Worm (Caenorhabditis elegans) whole organism, L4 larva: ENCODE data around the gene dct-6.

Experiments used
- F44E2.7 ChIP-seq: fragments of 200-800 bp; sonication (Bioruptor generic); IDR thresholded peaks from 2 replicates; pipeline ENCODE4 v2.1.2; 2022; ENCODE audit warnings: missing genetic modification characterization, missing compliant biosample characterization
- T26A8.4 ChIP-seq: fragments of 200-800 bp; sonication (Bioruptor generic); IDR thresholded peaks from 2 replicates; pipeline ENCODE4 v1.3.6; 2022; ENCODE audit warnings: missing genetic modification characterization, missing compliant biosample characterization
- Y105C5A.15 ChIP-seq: fragments of 200-800 bp; sonication (Bioruptor generic); IDR thresholded peaks from 2 replicates; pipeline ENCODE4 v1.3.6; 2022; ENCODE audit warnings: missing genetic modification characterization, missing compliant biosample characterization
- Y48G9A.11 ChIP-seq: fragments of 200-800 bp; sonication (Bioruptor generic); IDR thresholded peaks from 2 replicates; pipeline ENCODE4 v1.3.6; 2022; ENCODE audit warnings: missing genetic modification reagents, missing genetic modification characterization, missing compliant biosample characterization
- Y5F2A.4 ChIP-seq: fragments of 200-800 bp; sonication (Bioruptor generic); optimal IDR thresholded peaks from 2 replicates; lab custom pipeline; 2018; ENCODE audit warnings: mild to moderate bottlenecking, missing genetic modification characterization, missing compliant biosample characterization
- aha-1 ChIP-seq: fragments of 150-350 bp; peaks from one replicate; lab custom pipeline; 2014; ENCODE audit warnings: missing biosample characterization, missing genetic modification characterization
- ceh-28 ChIP-seq: fragments of 150-350 bp; optimal IDR thresholded peaks from 2 replicates; lab custom pipeline; 2014; ENCODE audit warnings: missing biosample characterization, missing genetic modification reagents, missing genetic modification characterization
- ceh-62 ChIP-seq: sonication (generic microtip); optimal IDR thresholded peaks from 2 replicates; lab custom pipeline; 2017; ENCODE audit warnings: missing biosample characterization, missing genetic modification characterization
- cey-2 ChIP-seq: sonication (generic microtip); optimal IDR thresholded peaks from 3 replicates; lab custom pipeline; 2017; ENCODE audit warnings: missing genetic modification characterization, mild to moderate bottlenecking, missing compliant biosample characterization, antibody characterized with exemption, borderline replicate concordance; ENCODE audit not compliant: insufficient read depth
- daf-12 ChIP-seq: fragments of 150-350 bp; optimal IDR thresholded peaks from 2 replicates; lab custom pipeline; 2014; ENCODE audit warnings: missing biosample characterization, missing genetic modification reagents, missing genetic modification characterization
- daf-16 ChIP-seq, 3 experiments: sonication (generic microtip); optimal IDR thresholded peaks; 2 replicates each; lab custom pipeline; 2016 to 2017; ENCODE audit warnings: missing genetic modification characterization in 3 of 3, missing genetic modification reagents in 3 of 3, mild to moderate bottlenecking in 2 of 3, missing compliant biosample characterization in 2 of 3, missing biosample characterization in 1 of 3, moderate library complexity in 1 of 3
- daf-19 ChIP-seq: fragments of 200-800 bp; sonication (Bioruptor generic); conservative IDR thresholded peaks from 2 replicates; pipeline ENCODE4 v1.3.6; 2022; ENCODE audit warnings: missing genetic modification characterization, missing compliant biosample characterization
- daf-8 ChIP-seq: fragments of 200-800 bp; sonication (Bioruptor generic); IDR thresholded peaks from 2 replicates; pipeline ENCODE4 v1.3.6; 2022; ENCODE audit warnings: missing genetic modification characterization, missing compliant biosample characterization
- dmd-6 ChIP-seq: fragments of 200-800 bp; sonication (Bioruptor generic); IDR thresholded peaks from 2 replicates; pipeline ENCODE4 v1.3.6; 2022; ENCODE audit warnings: missing genetic modification reagents, missing genetic modification characterization, missing compliant biosample characterization
- dmd-9 ChIP-seq: fragments of 200-800 bp; sonication (Bioruptor generic); IDR thresholded peaks from 2 replicates; pipeline ENCODE4 v1.3.6; 2022; ENCODE audit warnings: missing genetic modification reagents, missing genetic modification characterization, missing compliant biosample characterization
- dve-1 ChIP-seq: sonication (generic microtip); optimal IDR thresholded peaks from 2 replicates; lab custom pipeline; 2017; ENCODE audit warnings: antibody characterized with exemption, mild to moderate bottlenecking, missing genetic modification characterization, missing compliant biosample characterization; ENCODE audit not compliant: insufficient read depth
- egl-43 ChIP-seq: fragments of 200-800 bp; sonication (Bioruptor generic); IDR thresholded peaks from 2 replicates; pipeline ENCODE4 v1.3.6; 2022; ENCODE audit warnings: missing genetic modification reagents, missing genetic modification characterization, missing compliant biosample characterization
- gei-8 ChIP-seq: fragments of 200-800 bp; sonication (Bioruptor generic); optimal IDR thresholded peaks from 2 replicates; lab custom pipeline; 2018; ENCODE audit warnings: mild to moderate bottlenecking, missing genetic modification characterization, missing compliant biosample characterization
- hlh-30 ChIP-seq: sonication (generic microtip); optimal IDR thresholded peaks from 2 replicates; lab custom pipeline; 2017; ENCODE audit warnings: antibody characterized with exemption, mild to moderate bottlenecking, missing genetic modification characterization, missing compliant biosample characterization; ENCODE audit not compliant: insufficient read depth
- hmg-1.1 ChIP-seq: fragments of 200-800 bp; sonication (Bioruptor generic); IDR thresholded peaks from 2 replicates; pipeline ENCODE4 v1.3.6; 2022; ENCODE audit warnings: missing genetic modification reagents, missing genetic modification characterization, missing compliant biosample characterization
- lim-7 ChIP-seq: fragments of 200-800 bp; sonication (Bioruptor generic); IDR thresholded peaks from 2 replicates; pipeline ENCODE4 v1.3.6; 2022; ENCODE audit warnings: missing genetic modification characterization, missing compliant biosample characterization
- lin-1 ChIP-seq: fragments of 200-800 bp; sonication (Bioruptor generic); IDR thresholded peaks from 2 replicates; pipeline ENCODE4 v1.3.6; 2022; ENCODE audit warnings: missing genetic modification reagents, missing genetic modification characterization, missing compliant biosample characterization
- lin-13 ChIP-seq: fragments of 150-350 bp; optimal IDR thresholded peaks from 2 replicates; lab custom pipeline; 2014; ENCODE audit warnings: missing biosample characterization, missing genetic modification reagents, missing genetic modification characterization
- lir-3 ChIP-seq: sonication (generic microtip); optimal IDR thresholded peaks from 2 replicates; lab custom pipeline; 2016; ENCODE audit warnings: mild to moderate bottlenecking, missing genetic modification characterization, missing compliant biosample characterization
- lsy-2 ChIP-seq, 2 experiments: fragments of 150-350 bp in 1 of 2; sonication (generic microtip) in 1 of 2; optimal IDR thresholded peaks; 2 replicates each; lab custom pipeline; 2014 to 2017; ENCODE audit warnings: missing biosample characterization in 2 of 2, missing genetic modification characterization in 2 of 2
- mdl-1 ChIP-seq, 2 experiments: fragments of 150-350 bp in 1 of 2; sonication (generic microtip) in 1 of 2; optimal IDR thresholded peaks; 2 replicates each; lab custom pipeline; 2014 to 2017; ENCODE audit warnings: missing biosample characterization in 2 of 2, missing genetic modification characterization in 2 of 2
- mep-1 ChIP-seq: fragments of 150-350 bp; sonication (generic microtip); optimal IDR thresholded peaks from 3 replicates; lab custom pipeline; 2014; ENCODE audit warnings: missing biosample characterization, missing genetic modification characterization
- mes-2 ChIP-seq: sonication (generic microtip); optimal IDR thresholded peaks from 2 replicates; lab custom pipeline; 2016; ENCODE audit warnings: missing genotype, mild to moderate bottlenecking, missing genetic modification characterization, missing compliant biosample characterization; ENCODE audit not compliant: poor library complexity, severe bottlenecking
- nhr-10 ChIP-seq: fragments of 150-350 bp; optimal IDR thresholded peaks from 2 replicates; lab custom pipeline; 2014; ENCODE audit warnings: missing biosample characterization, missing genetic modification characterization
- nhr-102 ChIP-seq: sonication (generic microtip); optimal IDR thresholded peaks from 2 replicates; lab custom pipeline; 2016; ENCODE audit warnings: mild to moderate bottlenecking, missing genetic modification characterization, moderate library complexity, missing compliant biosample characterization
- nhr-25 ChIP-seq: sonication (generic microtip); optimal IDR thresholded peaks from 2 replicates; lab custom pipeline; 2017; ENCODE audit warnings: missing genetic modification characterization, mild to moderate bottlenecking, missing compliant biosample characterization, antibody characterized with exemption, moderate library complexity, borderline replicate concordance; ENCODE audit not compliant: insufficient read depth
- nhr-42 ChIP-seq: fragments of 200-800 bp; sonication (Bioruptor generic); IDR thresholded peaks from 2 replicates; pipeline ENCODE4 v1.3.6; 2022; ENCODE audit warnings: missing genetic modification characterization, missing compliant biosample characterization
- nhr-48 ChIP-seq: sonication (generic microtip); optimal IDR thresholded peaks from 2 replicates; lab custom pipeline; 2016; ENCODE audit warnings: mild to moderate bottlenecking, missing genetic modification characterization, missing compliant biosample characterization
- nhr-77 ChIP-seq: fragments of 150-350 bp; optimal IDR thresholded peaks from 2 replicates; lab custom pipeline; 2014; ENCODE audit warnings: missing biosample characterization, missing genetic modification characterization
- pha-4 ChIP-seq, 2 experiments: fragments of 150-350 bp in 1 of 2; fragments of 200-800 bp in 1 of 2; sonication (Bioruptor generic) in 1 of 2; IDR thresholded peaks in 1 of 2; optimal IDR thresholded peaks in 1 of 2; 2 replicates each; pipeline versions ENCODE4 v1.3.6 to Lab custom; 2014 to 2022; ENCODE audit warnings: missing genetic modification characterization in 2 of 2, missing genetic modification reagents in 2 of 2, missing biosample characterization in 1 of 2, missing compliant biosample characterization in 1 of 2
- php-3 ChIP-seq: fragments of 200-800 bp; sonication (Bioruptor generic); IDR thresholded peaks from 2 replicates; pipeline ENCODE4 v1.3.6; 2022; ENCODE audit warnings: missing genetic modification reagents, missing genetic modification characterization, missing compliant biosample characterization
- spr-1 ChIP-seq: sonication (generic microtip); optimal IDR thresholded peaks from 2 replicates; lab custom pipeline; 2016; ENCODE audit warnings: mild to moderate bottlenecking, missing genetic modification characterization, missing compliant biosample characterization
- tag-97 ChIP-seq: fragments of 200-800 bp; sonication (Bioruptor generic); IDR thresholded peaks from 2 replicates; pipeline ENCODE4 v1.3.6; 2022; ENCODE audit warnings: missing genetic modification characterization, missing compliant biosample characterization
- unc-62 ChIP-seq, 3 experiments: fragments of 150-350 bp in 1 of 3; sonication (generic microtip); optimal IDR thresholded peaks in 2 of 3; peaks in 1 of 3; 1 replicate in 1 of 3; 2 replicates in 2 of 3; lab custom pipeline; 2014 to 2017; ENCODE audit warnings: missing biosample characterization in 3 of 3, missing genetic modification characterization in 3 of 3, missing genetic modification reagents in 3 of 3, missing genotype in 1 of 3
- vab-7 ChIP-seq: fragments of 200-800 bp; sonication (Bioruptor generic); IDR thresholded peaks from 2 replicates; pipeline ENCODE4 v1.3.6; 2022; ENCODE audit warnings: missing genetic modification reagents, missing genetic modification characterization, missing compliant biosample characterization

Gene dct-6

DNA sequence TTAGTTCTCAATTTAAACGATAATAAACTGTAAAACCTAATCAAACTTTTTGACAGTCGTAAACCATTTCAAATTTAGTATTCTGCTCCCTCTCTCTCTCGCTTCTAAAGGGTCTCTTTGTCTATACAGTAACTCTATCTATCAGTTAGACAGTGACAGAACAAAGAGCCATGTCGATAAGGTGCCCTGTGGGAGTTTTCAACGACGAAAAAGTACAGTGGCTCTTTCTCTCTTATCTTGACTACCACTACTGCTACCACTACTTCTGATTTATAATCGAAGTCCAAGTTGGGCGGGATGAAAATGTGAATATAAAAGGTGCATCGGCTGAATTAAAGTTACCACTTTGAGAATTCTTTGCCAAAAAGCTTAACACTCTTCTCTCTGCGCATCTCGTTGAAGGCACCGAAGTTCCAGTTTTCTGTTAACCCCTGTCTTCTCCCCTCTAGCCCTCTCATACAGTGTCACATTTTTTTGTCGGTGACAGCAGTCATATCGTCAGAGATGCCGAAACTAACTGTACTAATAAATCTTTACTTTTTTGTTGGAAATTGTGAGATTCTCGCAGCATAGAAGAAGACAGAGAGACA, 15.4 kb upstream of the dct-6 start (continued):
- TF ChIP-seq dmd-9: no peak
- TF ChIP-seq vab-7 (GFP tag; lab: Robert Waterston, UW): no peak
- TF ChIP-seq php-3: peak; percentile 14; the same call in 1 of the 2 replicates
- no peak for TF ChIP-seq tag-97 (GFP tag; lab: Robert Waterston, UW)
- TF ChIP-seq F44E2.7 (GFP tag; lab: Robert Waterston, UW): no peak
- TF ChIP-seq ceh-62: no peak

DNA sequence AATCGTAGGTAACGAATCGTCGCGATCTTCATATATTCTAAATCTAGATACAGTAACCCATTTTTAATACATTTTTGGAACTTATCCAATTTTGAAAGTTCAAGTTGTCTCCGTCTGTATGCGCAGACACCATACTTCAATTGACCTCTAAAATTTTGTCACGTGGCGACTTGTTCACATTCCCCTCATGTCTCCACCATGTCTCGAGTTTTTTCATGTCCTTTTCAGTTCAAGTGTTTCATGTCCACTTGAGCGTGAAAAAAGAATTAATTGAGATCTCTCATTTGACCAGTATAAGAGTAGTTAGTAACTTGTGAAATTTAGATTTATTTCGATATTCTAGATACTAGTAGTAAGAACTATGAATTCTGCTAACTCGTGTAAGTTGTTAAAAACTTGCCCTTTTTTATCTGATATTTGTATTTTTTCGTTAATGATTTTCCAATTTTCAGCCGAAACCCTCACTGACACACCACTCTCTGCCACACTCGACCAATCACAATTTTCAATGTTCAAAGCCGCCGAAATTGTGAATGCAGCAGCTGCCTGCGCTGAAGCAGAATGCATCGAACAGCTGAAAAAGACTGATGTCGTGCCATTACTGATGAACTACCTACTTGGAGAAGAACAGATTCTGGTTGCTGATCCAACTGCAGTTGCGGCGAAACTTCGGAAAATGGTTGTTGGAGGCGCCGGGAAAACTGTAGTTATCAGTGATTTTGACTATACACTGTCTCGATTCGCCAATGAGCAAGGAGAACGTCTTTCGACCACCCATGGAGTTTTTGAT, 14.4 kb upstream of the dct-6 start:
- TF ChIP-seq nhr-42 (GFP tag; lab: Robert Waterston, UW): peak; percentile 28; the same call in 1 of the 2 replicates
- TF ChIP-seq ceh-28: no peak
- peak; percentile 88 for TF ChIP-seq hlh-30 (tag; lab: Kevin White, UChicago)
- TF ChIP-seq mdl-1 (tag; optimal IDR thresholded peaks at IDR 0.05; lab: Kevin White, UChicago): peak in 1 of 2 experiments; percentile 42
- TF ChIP-seq nhr-25: peak; percentile 12
- peak; percentile 15 for TF ChIP-seq aha-1 (tag; lab: Kevin White, UChicago)
- no peak for TF ChIP-seq lir-3 (tag; lab: Kevin White, UChicago)
- no peak for TF ChIP-seq cey-2
- 0 out of 2 replicates have a peak, but pooled peaks have one; percentile 7 for TF ChIP-seq Y105C5A.15
- TF ChIP-seq unc-62 (GFP tag; optimal IDR thresholded peaks at IDR 0.05 in 1 of 2; lab: Kevin White, UChicago): peak in 1 of 2 experiments; percentile 68
- TF ChIP-seq unc-62 (tag; optimal IDR thresholded peaks at IDR 0.05; lab: Kevin White, UChicago): no peak
- peak; percentile 15 for TF ChIP-seq mep-1 (tag; lab: Kevin White, UChicago)
- peak; percentile 25 for TF ChIP-seq nhr-10 (tag; lab: Kevin White, UChicago)
- no peak for TF ChIP-seq daf-12 (tag; lab: Kevin White, UChicago)
- 0 out of 2 replicates have a peak, but pooled peaks have one; percentile 31 for TF ChIP-seq lim-7 (GFP tag; lab: Robert Waterston, UW)

DNA sequence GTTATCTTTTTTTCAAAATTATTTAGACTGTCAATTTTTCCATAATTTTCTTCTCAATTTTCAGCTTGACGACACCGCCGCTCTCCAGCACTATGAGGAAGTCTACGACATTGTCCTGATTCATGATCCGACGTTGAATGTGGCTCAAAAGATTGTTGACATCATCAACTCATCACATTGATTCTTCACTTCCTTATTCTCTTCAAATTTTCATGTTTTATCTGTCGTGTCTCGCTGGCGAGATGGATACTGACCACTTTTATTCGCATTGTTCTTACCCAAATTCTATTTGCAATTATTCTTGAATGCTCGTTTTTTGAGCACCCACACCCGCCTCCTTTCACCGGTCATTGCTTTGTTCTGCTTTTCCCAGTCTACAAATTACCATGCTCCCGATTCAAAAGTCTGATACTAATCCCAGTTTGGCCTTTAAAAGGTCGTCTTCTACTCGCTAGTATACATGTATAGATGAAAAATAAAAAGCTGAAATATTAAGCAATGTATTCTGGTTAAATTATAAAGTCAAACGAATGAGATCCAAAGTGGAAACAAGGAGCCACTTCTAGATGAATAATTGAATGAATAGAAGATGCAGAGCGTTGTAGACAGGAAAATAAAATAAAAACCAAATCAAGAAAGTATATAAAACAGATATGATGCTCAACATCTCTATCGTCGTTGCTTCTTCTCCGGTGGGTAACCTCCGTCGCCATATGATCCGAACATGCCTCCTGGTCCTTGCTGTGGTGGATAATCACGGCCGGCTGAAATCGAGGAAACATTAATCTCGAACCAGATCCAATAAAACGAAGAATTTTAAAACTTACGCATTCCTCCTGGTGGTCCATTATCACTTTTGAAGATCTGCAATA, 12.9 kb upstream of the dct-6 start:
- TF ChIP-seq spr-1 (tag; lab: Kevin White, UChicago): peak; percentile 20
- TF ChIP-seq T26A8.4 (GFP tag; lab: Robert Waterston, UW): peak; percentile 72; the same call in 1 of the 2 replicates
- TF ChIP-seq Y5F2A.4 (GFP tag; lab: Kevin White, UChicago): peak; percentile 6
- TF ChIP-seq daf-8 (GFP tag; lab: Robert Waterston, UW): no peak
- peak; percentile 36 for TF ChIP-seq mes-2 (tag; lab: Kevin White, UChicago)
- TF ChIP-seq mep-1 (tag; lab: Kevin White, UChicago): peak; percentile 43
- TF ChIP-seq hmg-1.1 (GFP tag; lab: Robert Waterston, UW): peak; percentile 22; the same call in 1 of the 2 replicates
- TF ChIP-seq lin-13 (GFP tag; lab: Kevin White, UChicago): no peak
- no peak for TF ChIP-seq daf-19 (GFP tag; lab: Robert Waterston, UW)
- peak; percentile 23 for TF ChIP-seq dve-1 (tag; lab: Kevin White, UChicago)
- peak; percentile 14 for TF ChIP-seq nhr-48 (tag; lab: Kevin White, UChicago)
- TF ChIP-seq Y48G9A.11 (GFP tag; lab: Robert Waterston, UW): no peak
- peak; percentile 45 for TF ChIP-seq nhr-25
- peak; percentile 17 for TF ChIP-seq nhr-77 (tag; lab: Kevin White, UChicago)
- no peak for TF ChIP-seq php-3
- 0 out of 2 replicates have a peak, but pooled peaks have one; percentile 18 for TF ChIP-seq lin-1 (GFP tag; lab: Robert Waterston, UW)
- TF ChIP-seq pha-4 (GFP tag; IDR thresholded peaks at IDR 0.05; lab: Robert Waterston, UW): peak; percentile 48
- no peak for TF ChIP-seq pha-4 (tag; optimal IDR thresholded peaks at IDR 0.05; lab: Kevin White, UChicago)
- no peak for TF ChIP-seq dmd-6
- TF ChIP-seq lsy-2 (tag; optimal IDR thresholded peaks at IDR 0.05; lab: Kevin White, UChicago): peak; percentile 9 to 45
- TF ChIP-seq nhr-10 (tag; lab: Kevin White, UChicago): peak; percentile 44
- TF ChIP-seq egl-43 (GFP tag; lab: Robert Waterston, UW): peak; percentile 59; the same call in 1 of the 2 replicates
- no peak for TF ChIP-seq daf-16 (GFP tag; optimal IDR thresholded peaks at IDR 0.05; lab: Kevin White, UChicago)
- TF ChIP-seq daf-16 (tag; optimal IDR thresholded peaks at IDR 0.05; lab: Kevin White, UChicago): peak; percentile 28
- TF ChIP-seq gei-8 (GFP tag; lab: Kevin White, UChicago): peak; percentile 2
- peak; percentile 75 for TF ChIP-seq nhr-102
- peak; percentile 73 for TF ChIP-seq aha-1 (tag; lab: Kevin White, UChicago)
